Worm (Caenorhabditis elegans): ENCODE data around the gene srh-234.

ce11 chrV:7690637-7691036 is 39.0 kb upstream of the srh-234 start:
- TF ChIP-seq dao-5 (tag; optimal IDR thresholded peaks at IDR 0.05) (no peak), him-1 (tag; optimal IDR thresholded peaks at IDR 0.05) (no peak), W03F9.2 (tag; optimal IDR thresholded peaks at IDR 0.05) (no peak)

Measured in whole organism, L4/young adult.